Worm (Caenorhabditis elegans) whole organism, late embryonic: ENCODE results near the gene ndub-2.

ENCODE experiments used
- F13H6.1 ChIP-seq: sonication (generic microtip); optimal IDR thresholded peaks from 2 replicates; lab custom pipeline; 2016; ENCODE audit warnings: missing genetic modification characterization, missing compliant biosample characterization
- K02D7.2 ChIP-seq: sonication (generic microtip); optimal IDR thresholded peaks from 2 replicates; lab custom pipeline; 2017; ENCODE audit warnings: mild to moderate bottlenecking, missing genetic modification characterization, missing compliant biosample characterization
- T23F11.4 ChIP-seq: fragments of 200-800 bp; sonication (Bioruptor generic); optimal IDR thresholded peaks from 2 replicates; lab custom pipeline; 2018; ENCODE audit warnings: mild to moderate bottlenecking, missing genetic modification characterization, missing compliant biosample characterization
- Y22D7AL.16 ChIP-seq: sonication (generic microtip); optimal IDR thresholded peaks from 2 replicates; lab custom pipeline; 2016; ENCODE audit warnings: missing genetic modification characterization, missing compliant biosample characterization
- ama-1 ChIP-seq: fragments of 150-350 bp; optimal IDR thresholded peaks from 2 replicates; lab custom pipeline; 2014
- ceh-14 ChIP-seq: sonication (generic microtip); optimal IDR thresholded peaks from 2 replicates; lab custom pipeline; 2016; ENCODE audit warnings: missing genotype, missing genetic modification characterization, missing compliant biosample characterization
- ceh-18 ChIP-seq: sonication (generic microtip); optimal IDR thresholded peaks from 2 replicates; lab custom pipeline; 2016; ENCODE audit warnings: missing genetic modification characterization, missing compliant biosample characterization
- ceh-19 ChIP-seq: fragments of 200-800 bp; sonication (Bioruptor generic); optimal IDR thresholded peaks from 2 replicates; lab custom pipeline; 2018; ENCODE audit warnings: mild to moderate bottlenecking, missing genetic modification characterization, missing compliant biosample characterization
- ceh-2 ChIP-seq: sonication (generic microtip); optimal IDR thresholded peaks from 2 replicates; lab custom pipeline; 2016; ENCODE audit warnings: missing genotype, missing genetic modification characterization, missing compliant biosample characterization
- ceh-30 ChIP-seq: fragments of 150-350 bp; optimal IDR thresholded peaks from 2 replicates; lab custom pipeline; 2014; ENCODE audit warnings: missing biosample characterization, missing genetic modification characterization
- ceh-6 ChIP-seq: fragments of 200-800 bp; sonication (Bioruptor generic); optimal IDR thresholded peaks from 2 replicates; lab custom pipeline; 2018; ENCODE audit warnings: mild to moderate bottlenecking, missing genetic modification characterization, missing compliant biosample characterization
- ceh-9 ChIP-seq: sonication (generic microtip); optimal IDR thresholded peaks from 2 replicates; lab custom pipeline; 2016; ENCODE audit warnings: mild to moderate bottlenecking, missing genetic modification characterization, inconsistent platforms, missing compliant biosample characterization
- che-1 ChIP-seq: sonication (generic microtip); optimal IDR thresholded peaks from 2 replicates; lab custom pipeline; 2016; ENCODE audit warnings: mild to moderate bottlenecking, missing genetic modification characterization, missing compliant biosample characterization
- dmd-4 ChIP-seq: sonication (generic microtip); optimal IDR thresholded peaks from 2 replicates; lab custom pipeline; 2016; ENCODE audit warnings: borderline replicate concordance, missing genetic modification characterization, missing compliant biosample characterization
- elt-2 ChIP-seq: sonication (generic microtip); optimal IDR thresholded peaks from 2 replicates; lab custom pipeline; 2016; ENCODE audit warnings: missing genetic modification reagents, missing genetic modification characterization, missing compliant biosample characterization
- elt-4 ChIP-seq: sonication (generic microtip); optimal IDR thresholded peaks from 2 replicates; lab custom pipeline; 2016; ENCODE audit warnings: missing genetic modification characterization, missing compliant biosample characterization
- eyg-1 ChIP-seq: sonication (generic microtip); optimal IDR thresholded peaks from 2 replicates; lab custom pipeline; 2016; ENCODE audit warnings: missing genotype, missing genetic modification characterization, missing compliant biosample characterization
- fax-1 ChIP-seq: sonication (generic microtip); optimal IDR thresholded peaks from 2 replicates; lab custom pipeline; 2016; ENCODE audit warnings: missing genotype, missing genetic modification characterization, missing compliant biosample characterization
- fkh-10 ChIP-seq: fragments of 150-350 bp; optimal IDR thresholded peaks from 2 replicates; lab custom pipeline; 2014; ENCODE audit warnings: missing biosample characterization, missing genetic modification reagents, missing genetic modification characterization
- fkh-6 ChIP-seq: sonication (generic microtip); optimal IDR thresholded peaks from 2 replicates; lab custom pipeline; 2016; ENCODE audit warnings: missing genetic modification characterization, missing compliant biosample characterization
- gmeb-2 ChIP-seq: sonication (generic microtip); optimal IDR thresholded peaks from 2 replicates; lab custom pipeline; 2016; ENCODE audit warnings: missing genetic modification characterization, inconsistent platforms, missing compliant biosample characterization
- hlh-13 ChIP-seq: fragments of 200-800 bp; sonication (Bioruptor generic); optimal IDR thresholded peaks from 2 replicates; lab custom pipeline; 2018; ENCODE audit warnings: mild to moderate bottlenecking, missing genetic modification characterization, missing compliant biosample characterization
- hlh-8 ChIP-seq: sonication (generic microtip); optimal IDR thresholded peaks from 2 replicates; lab custom pipeline; 2016; ENCODE audit warnings: missing genotype, missing genetic modification characterization, missing compliant biosample characterization
- lim-6 ChIP-seq: sonication (generic microtip); optimal IDR thresholded peaks from 2 replicates; lab custom pipeline; 2016; ENCODE audit warnings: missing genetic modification characterization, missing compliant biosample characterization
- lin-11 ChIP-seq: fragments of 200-800 bp; sonication (Bioruptor generic); optimal IDR thresholded peaks from 2 replicates; lab custom pipeline; 2018; ENCODE audit warnings: mild to moderate bottlenecking, missing genetic modification characterization, missing compliant biosample characterization
- madf-2 ChIP-seq: sonication (generic microtip); optimal IDR thresholded peaks from 2 replicates; lab custom pipeline; 2017; ENCODE audit warnings: missing genetic modification characterization, missing compliant biosample characterization
- mec-3 ChIP-seq: sonication (generic microtip); optimal IDR thresholded peaks from 2 replicates; lab custom pipeline; 2016; ENCODE audit warnings: borderline replicate concordance, missing genetic modification characterization, missing compliant biosample characterization
- nfya-1 ChIP-seq: sonication (generic microtip); optimal IDR thresholded peaks from 2 replicates; lab custom pipeline; 2017; ENCODE audit warnings: missing genetic modification characterization, mild to moderate bottlenecking, missing compliant biosample characterization, antibody characterized with exemption, moderate library complexity
- nhr-11 ChIP-seq: fragments of 150-350 bp; optimal IDR thresholded peaks from 2 replicates; lab custom pipeline; 2014; ENCODE audit warnings: missing biosample characterization, missing genetic modification characterization
- nhr-232 ChIP-seq: sonication (generic microtip); optimal IDR thresholded peaks from 2 replicates; lab custom pipeline; 2016; ENCODE audit warnings: missing genetic modification characterization, missing compliant biosample characterization
- npax-4 ChIP-seq: sonication (generic microtip); optimal IDR thresholded peaks from 2 replicates; lab custom pipeline; 2016; ENCODE audit warnings: missing genetic modification characterization, missing compliant biosample characterization
- odd-2 ChIP-seq: sonication (generic microtip); optimal IDR thresholded peaks from 2 replicates; lab custom pipeline; 2017; ENCODE audit warnings: antibody characterized with exemption, mild to moderate bottlenecking, missing genetic modification characterization, missing compliant biosample characterization
- pag-3 ChIP-seq: sonication (generic microtip); optimal IDR thresholded peaks from 2 replicates; lab custom pipeline; 2016; ENCODE audit warnings: missing compliant biosample characterization, missing genetic modification characterization, borderline replicate concordance
- pax-1 ChIP-seq: fragments of 150-350 bp; optimal IDR thresholded peaks from 2 replicates; lab custom pipeline; 2014; ENCODE audit warnings: missing biosample characterization, missing genetic modification characterization
- pha-4 ChIP-seq: fragments of 150-350 bp; optimal IDR thresholded peaks from 2 replicates; lab custom pipeline; 2018; ENCODE audit warnings: missing biosample characterization, missing genetic modification reagents, missing genetic modification characterization
- ref-2 ChIP-seq: sonication (generic microtip); optimal IDR thresholded peaks from 2 replicates; lab custom pipeline; 2016; ENCODE audit warnings: missing genetic modification characterization, missing compliant biosample characterization
- sox-2 ChIP-seq: fragments of 200-800 bp; sonication (Bioruptor generic); IDR thresholded peaks from 2 replicates; pipeline ENCODE4 v1.3.6; 2022; ENCODE audit warnings: missing genetic modification reagents, missing genetic modification characterization, missing compliant biosample characterization
- sox-4 ChIP-seq: sonication (generic microtip); optimal IDR thresholded peaks from 2 replicates; lab custom pipeline; 2017; ENCODE audit warnings: mild to moderate bottlenecking, missing genetic modification characterization, inconsistent platforms, missing compliant biosample characterization
- syd-9 ChIP-seq: sonication (generic microtip); optimal IDR thresholded peaks from 2 replicates; lab custom pipeline; 2016; ENCODE audit warnings: mild to moderate bottlenecking, missing genetic modification characterization, moderate library complexity, missing compliant biosample characterization
- ttx-3 ChIP-seq: sonication (generic microtip); optimal IDR thresholded peaks from 2 replicates; lab custom pipeline; 2016; ENCODE audit warnings: missing genetic modification reagents, missing genetic modification characterization, missing compliant biosample characterization
- unc-42 ChIP-seq: sonication (generic microtip); optimal IDR thresholded peaks from 2 replicates; lab custom pipeline; 2016; ENCODE audit warnings: missing genotype, missing genetic modification characterization, missing compliant biosample characterization
- unc-86 ChIP-seq: sonication (generic microtip); optimal IDR thresholded peaks from 2 replicates; lab custom pipeline; 2016; ENCODE audit warnings: missing genetic modification characterization, missing compliant biosample characterization
- zip-5 ChIP-seq: sonication (generic microtip); optimal IDR thresholded peaks from 2 replicates; lab custom pipeline; 2016; ENCODE audit warnings: missing genetic modification characterization, missing compliant biosample characterization

The ndub-2 gene

ce11 chrII:8987962-8988361 is 8.2 kb upstream of the ndub-2 start, which contains the start of gene C18E9.8:
Gene C18E9.8, minus strand, starts transcription at chrII:8988062.
- TF ChIP-seq K02D7.2 (tag; lab: Kevin White, UChicago) (no peak), ceh-19 (no peak), ceh-30 (tag; lab: Kevin White, UChicago) (no peak), ceh-14 (tag; lab: Kevin White, UChicago) (no peak), ceh-6 (GFP tag; lab: Kevin White, UChicago) (no peak), ttx-3 (tag; lab: Kevin White, UChicago) (no peak), nhr-11 (tag; lab: Kevin White, UChicago) (no peak), T23F11.4 (no peak), unc-86 (no peak), pax-1 (tag; lab: Kevin White, UChicago) (no peak), unc-42 (tag; lab: Kevin White, UChicago) (no peak), elt-4 (tag; lab: Kevin White, UChicago) (no peak), sox-4 (tag; lab: Kevin White, UChicago) (no peak), ama-1 (no peak), dmd-4 (tag; lab: Kevin White, UChicago) (no peak), ceh-18 (tag; lab: Kevin White, UChicago) (no peak), zip-5 (tag; lab: Kevin White, UChicago) (no peak), ceh-9 (tag; lab: Kevin White, UChicago) (no peak), pag-3 (tag; lab: Kevin White, UChicago) (no peak), gmeb-2 (tag; lab: Kevin White, UChicago) (no peak)

ce11 chrII:8989444-8989843 is 6.7 kb upstream of the ndub-2 start, which contains the start of gene C18E9.9:
Gene C18E9.9, minus strand, starts transcription at chrII:8989544.
- TF ChIP-seq nfya-1 (tag; lab: Kevin White, UChicago), result no peak
- TF ChIP-seq Y22D7AL.16 (tag; lab: Kevin White, UChicago), result no peak
- no peak for TF ChIP-seq sox-2
- TF ChIP-seq elt-2 (tag; lab: Kevin White, UChicago), result no peak
- TF ChIP-seq fkh-10 (GFP tag; lab: Kevin White, UChicago), result no peak
- no peak for TF ChIP-seq hlh-8
- no peak for TF ChIP-seq mec-3
- no peak for TF ChIP-seq syd-9
- TF ChIP-seq odd-2 (tag; lab: Kevin White, UChicago), result no peak
- TF ChIP-seq fax-1 (tag; lab: Kevin White, UChicago), result no peak
- no peak for TF ChIP-seq sox-4 (tag; lab: Kevin White, UChicago)
- no peak for TF ChIP-seq hlh-13 (GFP tag; lab: Kevin White, UChicago)
- no peak for TF ChIP-seq fkh-6 (tag; lab: Kevin White, UChicago)
- TF ChIP-seq che-1 (tag; lab: Kevin White, UChicago), result no peak
- no peak for TF ChIP-seq pax-1 (tag; lab: Kevin White, UChicago)
- TF ChIP-seq K02D7.2 (tag; lab: Kevin White, UChicago), result no peak
- TF ChIP-seq ama-1, result no peak
- no peak for TF ChIP-seq lin-11 (tag; lab: Kevin White, UChicago)
- TF ChIP-seq pha-4, result no peak
- TF ChIP-seq ceh-2 (tag; lab: Kevin White, UChicago), result no peak

ce11 chrII:8990267-8990666 is 5.9 kb upstream of the ndub-2 start:
- TF ChIP-seq nhr-232 (tag; lab: Kevin White, UChicago), result no peak
- no peak for TF ChIP-seq F13H6.1 (tag; lab: Kevin White, UChicago)
- no peak for TF ChIP-seq che-1 (tag; lab: Kevin White, UChicago)
- TF ChIP-seq ref-2 (tag; lab: Kevin White, UChicago), result no peak
- no peak for TF ChIP-seq lim-6 (tag; lab: Kevin White, UChicago)
- TF ChIP-seq ceh-19, result no peak
- TF ChIP-seq fax-1 (tag; lab: Kevin White, UChicago), result no peak
- TF ChIP-seq fkh-10 (GFP tag; lab: Kevin White, UChicago), result no peak
- no peak for TF ChIP-seq madf-2 (tag; lab: Kevin White, UChicago)
- no peak for TF ChIP-seq ceh-14 (tag; lab: Kevin White, UChicago)
- no peak for TF ChIP-seq sox-4 (tag; lab: Kevin White, UChicago)
- TF ChIP-seq pha-4, result no peak
- no peak for TF ChIP-seq ceh-18 (tag; lab: Kevin White, UChicago)
- TF ChIP-seq lin-11 (tag; lab: Kevin White, UChicago), result no peak
- TF ChIP-seq eyg-1 (tag; lab: Kevin White, UChicago), result no peak
- TF ChIP-seq npax-4 (tag; lab: Kevin White, UChicago), result no peak
- TF ChIP-seq, all 69 proteins: peak for 0
